Fruit fly (Drosophila melanogaster) whole organism, embryonic: Measurements from ENCODE around the gene CG31612.

ENCODE experiments used
- ATbp ChIP-seq: fragments of 200-800 bp; sonication (Bioruptor generic); optimal IDR thresholded peaks from 2 replicates; lab custom pipeline; 2017; ENCODE audit warnings: missing biosample characterization, mild to moderate bottlenecking, missing genetic modification characterization, missing genetic modification reagents
- CG10543 ChIP-seq: fragments of 200-800 bp; sonication (Bioruptor generic); optimal IDR thresholded peaks from 3 replicates; lab custom pipeline; 2017; ENCODE audit warnings: missing biosample characterization, mild to moderate bottlenecking, missing genetic modification characterization, moderate library complexity
- CG10959 ChIP-seq: fragments of 200-800 bp; sonication (Bioruptor generic); IDR thresholded peaks from 2 replicates; pipeline ENCODE4 v1.3.6; 2022; ENCODE audit warnings: missing biosample characterization, missing genetic modification characterization
- CG1233 ChIP-seq: fragments of 200-800 bp; sonication (Bioruptor generic); optimal IDR thresholded peaks from 4 replicates; lab custom pipeline; 2018; ENCODE audit warnings: missing biosample characterization, mild to moderate bottlenecking, missing genetic modification characterization
- CG12769 ChIP-seq: fragments of 200-800 bp; sonication (Bioruptor generic); optimal IDR thresholded peaks from 2 replicates; lab custom pipeline; 2019; ENCODE audit warnings: missing biosample characterization, mild to moderate bottlenecking, missing genetic modification characterization, moderate library complexity
- CG12942 ChIP-seq: fragments of 200-800 bp; sonication (Bioruptor generic); optimal IDR thresholded peaks from 3 replicates; lab custom pipeline; 2016; ENCODE audit warnings: missing biosample characterization, missing genetic modification characterization
- CG13424 ChIP-seq: fragments of 200-800 bp; sonication (Bioruptor generic); optimal IDR thresholded peaks from 2 replicates; lab custom pipeline; 2019; ENCODE audit warnings: missing biosample characterization, mild to moderate bottlenecking, missing genetic modification characterization, moderate library complexity
- CG17829 ChIP-seq: fragments of 200-800 bp; optimal IDR thresholded peaks from 2 replicates; lab custom pipeline; 2019; ENCODE audit warnings: missing biosample characterization, mild to moderate bottlenecking, missing genetic modification characterization, moderate library complexity
- CG2116 ChIP-seq: fragments of 200-800 bp; sonication (Bioruptor generic); optimal IDR thresholded peaks from 3 replicates; lab custom pipeline; 2018; ENCODE audit warnings: missing biosample characterization, mild to moderate bottlenecking, missing genetic modification characterization
- CG2199 ChIP-seq: fragments of 200-800 bp; sonication (Bioruptor generic); IDR thresholded peaks from 3 replicates; pipeline ENCODE4 v1.3.6; 2022; ENCODE audit warnings: missing biosample characterization, missing genetic modification characterization
- CG31224 ChIP-seq: fragments of 200-800 bp; sonication (Bioruptor generic); IDR thresholded peaks from 2 replicates; pipeline ENCODE4 v1.3.6; 2022; ENCODE audit warnings: missing biosample characterization, missing genetic modification characterization
- CG31388 ChIP-seq: fragments of 200-800 bp; sonication (Bioruptor generic); optimal IDR thresholded peaks from 2 replicates; lab custom pipeline; 2016; ENCODE audit warnings: missing biosample characterization, missing genetic modification characterization
- CG3163 ChIP-seq: fragments of 200-800 bp; sonication (Bioruptor generic); optimal IDR thresholded peaks from 3 replicates; lab custom pipeline; 2016; ENCODE audit warnings: missing biosample characterization, missing genetic modification characterization
- CG34422 ChIP-seq: fragments of 200-800 bp; sonication (Bioruptor generic); IDR thresholded peaks from 3 replicates; pipeline ENCODE4 v1.3.6; 2022; ENCODE audit warnings: missing biosample characterization, missing genetic modification characterization
- CG7786 ChIP-seq: fragments of 200-800 bp; sonication (Bioruptor generic); optimal IDR thresholded peaks from 2 replicates; lab custom pipeline; 2016; ENCODE audit warnings: missing biosample characterization, missing genetic modification characterization
- CG8290 ChIP-seq, 3 experiments: fragments of 200-800 bp; sonication (Bioruptor generic); optimal IDR thresholded peaks; 2 replicates each; lab custom pipeline; 2016 to 2019; ENCODE audit warnings: missing biosample characterization in 3 of 3, missing genetic modification characterization in 3 of 3, mild to moderate bottlenecking in 2 of 3, moderate library complexity in 1 of 3
- CG9609 ChIP-seq: fragments of 200-800 bp; sonication (Bioruptor generic); optimal IDR thresholded peaks from 3 replicates; lab custom pipeline; 2016; ENCODE audit warnings: missing biosample characterization, missing genetic modification characterization
- CG9797 ChIP-seq: fragments of 200-800 bp; sonication (Bioruptor generic); optimal IDR thresholded peaks from 3 replicates; lab custom pipeline; 2018; ENCODE audit warnings: missing biosample characterization, mild to moderate bottlenecking, missing genetic modification characterization
- Camta ChIP-seq: fragments of 200-800 bp; sonication (Bioruptor generic); optimal IDR thresholded peaks from 2 replicates; lab custom pipeline; 2016; ENCODE audit warnings: missing biosample characterization, missing genetic modification characterization
- Gug ChIP-seq: fragments of 200-800 bp; sonication (Bioruptor generic); IDR thresholded peaks from 4 replicates; pipeline ENCODE4 v1.3.6; 2022; ENCODE audit warnings: missing biosample characterization, missing genetic modification characterization
- Jarid2 ChIP-seq: fragments of 200-800 bp; sonication (Bioruptor generic); optimal IDR thresholded peaks from 3 replicates; lab custom pipeline; 2017; ENCODE audit warnings: mild to moderate bottlenecking, missing biosample characterization, missing genetic modification reagents, missing genetic modification characterization
- Max ChIP-seq: fragments of 200-800 bp; sonication (Bioruptor generic); optimal IDR thresholded peaks from 2 replicates; lab custom pipeline; 2016; ENCODE audit warnings: missing biosample characterization, mild to moderate bottlenecking, missing genetic modification characterization
- Sin3A ChIP-seq: fragments of >200 bp; optimal IDR thresholded peaks from 2 replicates; lab custom pipeline; 2018
- Six4 ChIP-seq: fragments of 200-800 bp; sonication (Bioruptor generic); optimal IDR thresholded peaks from 2 replicates; lab custom pipeline; 2016; ENCODE audit warnings: missing biosample characterization, missing genetic modification characterization
- TFAM ChIP-seq: fragments of 200-800 bp; sonication (Bioruptor generic); optimal IDR thresholded peaks from 2 replicates; lab custom pipeline; 2017; ENCODE audit warnings: missing biosample characterization, missing genetic modification characterization, inconsistent platforms
- ab ChIP-seq: fragments of 200-800 bp; sonication (Bioruptor generic); optimal IDR thresholded peaks from 2 replicates; lab custom pipeline; 2016; ENCODE audit warnings: missing biosample characterization, missing genetic modification characterization
- ase ChIP-seq: fragments of 200-800 bp; sonication (Bioruptor generic); IDR thresholded peaks from 3 replicates; pipeline ENCODE4 v1.3.6; 2022; ENCODE audit warnings: missing biosample characterization, missing genetic modification characterization
- chinmo ChIP-seq: fragments of 200-800 bp; sonication (Bioruptor generic); IDR thresholded peaks from 4 replicates; pipeline ENCODE4 v1.3.6; 2022; ENCODE audit warnings: missing biosample characterization, missing genetic modification characterization; ENCODE audit not compliant: partially characterized antibody
- chn ChIP-seq: fragments of 200-800 bp; sonication (Bioruptor generic); optimal IDR thresholded peaks from 2 replicates; lab custom pipeline; 2016; ENCODE audit warnings: missing biosample characterization, missing genetic modification characterization
- exex ChIP-seq: fragments of 200-800 bp; sonication (Bioruptor generic); optimal IDR thresholded peaks from 4 replicates; lab custom pipeline; 2018; ENCODE audit warnings: missing biosample characterization, mild to moderate bottlenecking, missing genetic modification characterization, moderate library complexity
- hkb ChIP-seq, 2 experiments: fragments of 200-800 bp in 1 of 2; fragments of >200 bp in 1 of 2; sonication (Bioruptor generic) in 1 of 2; IDR thresholded peaks in 1 of 2; optimal IDR thresholded peaks in 1 of 2; 2 replicates each; pipeline versions ENCODE4 v1.3.6 to Lab custom; 2017 to 2022; ENCODE audit warnings: missing biosample characterization in 1 of 2, missing genetic modification characterization in 1 of 2
- jumu ChIP-seq: fragments of 200-800 bp; sonication (Bioruptor generic); optimal IDR thresholded peaks from 3 replicates; lab custom pipeline; 2016; ENCODE audit warnings: missing biosample characterization, missing genetic modification characterization
- onecut ChIP-seq: fragments of 200-800 bp; sonication (Bioruptor generic); IDR thresholded peaks from 2 replicates; pipeline ENCODE4 v1.3.6; 2022; ENCODE audit warnings: missing biosample characterization, missing genetic modification characterization
- pzg ChIP-seq: fragments of 200-800 bp; sonication (Bioruptor generic); optimal IDR thresholded peaks from 3 replicates; lab custom pipeline; 2018; ENCODE audit warnings: missing biosample characterization, mild to moderate bottlenecking, missing genetic modification characterization, moderate library complexity
- sd ChIP-seq: fragments of 200-800 bp; sonication (Bioruptor generic); optimal IDR thresholded peaks from 3 replicates; lab custom pipeline; 2018; ENCODE audit warnings: missing biosample characterization, mild to moderate bottlenecking, missing genetic modification characterization, moderate library complexity
- sens ChIP-seq: fragments of 200-800 bp; sonication (Bioruptor generic); peaks from one replicate; lab custom pipeline; 2016; ENCODE audit warnings: missing biosample characterization, missing genetic modification characterization
- slp2 ChIP-seq: fragments of 200-800 bp; sonication (Bioruptor generic); optimal IDR thresholded peaks from 2 replicates; lab custom pipeline; 2016; ENCODE audit warnings: missing biosample characterization, missing genetic modification characterization
- twi ChIP-seq: fragments of 200-800 bp; optimal IDR thresholded peaks from 2 replicates; lab custom pipeline; 2019; ENCODE audit warnings: missing biosample characterization, mild to moderate bottlenecking, missing genetic modification characterization, moderate library complexity
- zfh2 ChIP-seq: fragments of 200-800 bp; sonication (Bioruptor generic); optimal IDR thresholded peaks from 2 replicates; lab custom pipeline; 2016; ENCODE audit warnings: missing biosample characterization, missing genetic modification characterization

Gene CG31612

DNA sequence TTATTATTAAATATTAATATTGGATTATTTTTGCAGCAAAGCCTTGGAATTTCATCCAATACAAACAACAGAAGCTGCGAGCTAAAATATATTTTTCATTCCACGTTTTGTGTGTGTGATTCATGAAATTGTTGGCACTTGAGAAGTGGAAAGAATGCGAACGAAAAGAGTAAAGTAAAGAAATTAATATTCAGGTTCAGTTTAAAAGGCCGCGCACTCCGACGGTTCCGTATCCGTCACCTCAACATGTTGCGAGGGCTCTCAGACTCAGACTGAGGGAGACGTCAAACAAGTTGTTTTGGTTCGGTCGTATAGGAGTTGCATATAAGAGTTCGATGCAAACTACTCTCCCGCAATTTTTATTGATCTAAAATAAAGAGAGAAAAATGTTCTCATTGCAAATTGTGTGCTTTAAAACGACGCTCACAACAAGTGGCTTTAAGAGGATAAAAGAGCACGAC is 41.8 kb downstream of the CG31612 start (continued):
- peak; percentile 82 for TF ChIP-seq CG3163 (GFP tag; lab: Kevin White, UChicago)
- TF ChIP-seq ase, result no peak
- no peak for TF ChIP-seq CG10959 (GFP tag; lab: Robert Waterston, UW)
- TF ChIP-seq Jarid2, result peak; percentile 65
- no peak for TF ChIP-seq CG2116 (GFP tag; lab: Kevin White, UChicago)
- no peak for TF ChIP-seq zfh2 (GFP tag; lab: Kevin White, UChicago)
- TF ChIP-seq ab (GFP tag; lab: Kevin White, UChicago), result no peak
- TF ChIP-seq CG1233, result no peak
- peak; percentile 10 for TF ChIP-seq exex (tag; lab: Kevin White, UChicago)
- TF ChIP-seq CG12769, result peak; percentile 49
- TF ChIP-seq CG7786 (GFP tag; lab: Kevin White, UChicago), result no peak
- no peak for TF ChIP-seq jumu (GFP tag; lab: Kevin White, UChicago)
- no peak for TF ChIP-seq Six4 (GFP tag; lab: Kevin White, UChicago)
- TF ChIP-seq CG13424, result no peak
- TF ChIP-seq CG9609, result no peak
- TF ChIP-seq CG31388 (GFP tag; lab: Kevin White, UChicago), result no peak
- TF ChIP-seq TFAM, result no peak
- TF ChIP-seq CG34422 (GFP tag; lab: Robert Waterston, UW), result no peak
- no peak for TF ChIP-seq CG10543
- no peak for TF ChIP-seq Camta (GFP tag; lab: Kevin White, UChicago)
- TF ChIP-seq sens (GFP tag; lab: Kevin White, UChicago), result peak; percentile 48
- TF ChIP-seq onecut (GFP tag; lab: Robert Waterston, UW), result peak; percentile 40; the same call in 1 of the 2 replicates
- TF ChIP-seq sd (tag; lab: Kevin White, UChicago), result peak; percentile 97
- no peak for TF ChIP-seq CG8290 (GFP tag; optimal IDR thresholded peaks at IDR 0.05; lab: Kevin White, UChicago)
- TF ChIP-seq CG8290 (tag; optimal IDR thresholded peaks at IDR 0.05; lab: Kevin White, UChicago), result peak in 1 of 2 experiments; percentile 19
- no peak for TF ChIP-seq Sin3A (lab: Kevin White, UChicago)
- no peak for TF ChIP-seq hkb (optimal IDR thresholded peaks at IDR 0.05; lab: Kevin White, UChicago)
- 0 out of 2 replicates have a peak, but pooled peaks have one; percentile 14 for TF ChIP-seq hkb (GFP tag; IDR thresholded peaks at IDR 0.05; lab: Robert Waterston, UW)
- no peak for TF ChIP-seq pzg
- TF ChIP-seq, all 482 proteins: peak for 31

DNA sequence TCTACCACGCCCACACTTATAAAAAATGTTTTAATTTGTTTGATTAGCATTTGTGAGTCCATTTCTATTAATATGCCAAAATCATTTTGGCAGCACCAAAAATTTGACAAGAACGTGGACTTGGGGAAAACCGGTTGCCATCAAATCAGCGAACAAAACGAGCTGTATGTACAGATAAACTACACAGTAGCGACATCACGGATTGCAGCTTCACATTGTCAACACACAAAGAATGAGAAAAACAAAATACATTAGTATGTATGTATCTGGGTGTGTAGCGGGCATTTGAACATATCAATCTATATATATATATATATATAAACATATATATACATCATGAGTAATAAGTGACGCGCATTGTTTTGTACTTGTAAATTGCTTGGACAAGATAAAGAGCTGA is 42.4 kb downstream of the CG31612 start:
- no peak for TF ChIP-seq CG31224 (GFP tag; lab: Robert Waterston, UW)
- TF ChIP-seq CG9797 (GFP tag; lab: Kevin White, UChicago), result no peak
- TF ChIP-seq chinmo (GFP tag; lab: Robert Waterston, UW), result 0 out of 4 replicates have a peak, but pooled peaks have one; percentile 63
- no peak for TF ChIP-seq Gug (GFP tag; lab: Robert Waterston, UW)
- TF ChIP-seq chn (GFP tag; lab: Kevin White, UChicago), result no peak
- no peak for TF ChIP-seq ATbp (GFP tag; lab: Kevin White, UChicago)
- TF ChIP-seq CG2199 (GFP tag; lab: Robert Waterston, UW), result peak; percentile 81; the same call in 2 of the 3 replicates
- no peak for TF ChIP-seq Max

DNA sequence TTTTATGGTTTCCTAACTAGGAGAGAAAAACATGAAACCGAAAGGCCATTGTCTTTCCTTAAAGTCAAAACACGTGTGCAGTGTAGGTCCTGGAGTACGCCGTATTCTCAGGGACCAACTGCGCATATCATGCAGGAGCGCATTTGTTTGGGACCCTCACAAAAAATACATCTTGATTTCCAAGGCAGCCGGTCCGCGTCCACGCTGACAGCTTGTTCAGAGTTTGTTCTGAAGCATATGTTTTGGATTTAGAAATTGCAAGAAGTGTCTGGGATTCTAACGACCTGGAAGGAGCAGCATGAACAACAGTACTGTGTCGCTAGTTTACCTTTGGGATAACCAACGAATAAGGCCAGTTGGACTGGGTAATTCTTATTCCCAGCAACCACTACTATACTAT is 46.3 kb downstream of the CG31612 start:
- TF ChIP-seq chn (GFP tag; lab: Kevin White, UChicago) (no peak), slp2 (GFP tag; lab: Kevin White, UChicago) (no peak), CG17829 (no peak), twi (peak; percentile 93), CG12942 (GFP tag; lab: Kevin White, UChicago) (no peak)
- TF ChIP-seq, all 482 proteins: peak for 1
